Worm (Caenorhabditis elegans) whole organism, L4 larva: ENCODE data around the gene C01B10.7.

Experiments
- T26A8.4 ChIP-seq: fragments of 200-800 bp; sonication (Bioruptor generic); IDR thresholded peaks from 2 replicates; pipeline ENCODE4 v1.3.6; 2022; ENCODE audit warnings: missing genetic modification characterization, missing compliant biosample characterization
- ZK546.5 ChIP-seq, 2 experiments: sonication (generic microtip); optimal IDR thresholded peaks; 2 replicates each; lab custom pipeline; 2017; ENCODE audit warnings: missing biosample characterization in 2 of 2, missing genetic modification characterization in 2 of 2
- aly-2 ChIP-seq: sonication (generic microtip); optimal IDR thresholded peaks from 2 replicates; lab custom pipeline; 2018; ENCODE audit warnings: missing biosample characterization, missing genetic modification characterization
- ceh-44 ChIP-seq: fragments of 200-800 bp; sonication (Bioruptor generic); IDR thresholded peaks from 2 replicates; pipeline ENCODE4 v1.3.6; 2022; ENCODE audit warnings: missing genetic modification reagents, missing genetic modification characterization, missing compliant biosample characterization
- daf-12 ChIP-seq: fragments of 150-350 bp; optimal IDR thresholded peaks from 2 replicates; lab custom pipeline; 2014; ENCODE audit warnings: missing biosample characterization, missing genetic modification reagents, missing genetic modification characterization
- fkh-10 ChIP-seq: fragments of 150-350 bp; optimal IDR thresholded peaks from 2 replicates; lab custom pipeline; 2014; ENCODE audit warnings: missing biosample characterization, missing genetic modification reagents, missing genetic modification characterization
- mdl-1 ChIP-seq, 2 experiments: fragments of 150-350 bp in 1 of 2; sonication (generic microtip) in 1 of 2; optimal IDR thresholded peaks; 2 replicates each; lab custom pipeline; 2014 to 2017; ENCODE audit warnings: missing biosample characterization in 2 of 2, missing genetic modification characterization in 2 of 2
- nhr-28 ChIP-seq: fragments of 150-350 bp; optimal IDR thresholded peaks from 2 replicates; lab custom pipeline; 2014; ENCODE audit warnings: missing biosample characterization, missing genetic modification characterization
- nhr-48 ChIP-seq: sonication (generic microtip); optimal IDR thresholded peaks from 2 replicates; lab custom pipeline; 2016; ENCODE audit warnings: mild to moderate bottlenecking, missing genetic modification characterization, missing compliant biosample characterization
- pqm-1 ChIP-seq: sonication (generic microtip); optimal IDR thresholded peaks from 2 replicates; lab custom pipeline; 2017; ENCODE audit warnings: missing biosample characterization, missing genetic modification characterization
- snpc-4 ChIP-seq: fragments of 150-350 bp; optimal IDR thresholded peaks from 2 replicates; lab custom pipeline; 2014; ENCODE audit warnings: missing biosample characterization, missing genetic modification characterization
- vab-7 ChIP-seq: fragments of 200-800 bp; sonication (Bioruptor generic); IDR thresholded peaks from 2 replicates; pipeline ENCODE4 v1.3.6; 2022; ENCODE audit warnings: missing genetic modification reagents, missing genetic modification characterization, missing compliant biosample characterization

DNA sequence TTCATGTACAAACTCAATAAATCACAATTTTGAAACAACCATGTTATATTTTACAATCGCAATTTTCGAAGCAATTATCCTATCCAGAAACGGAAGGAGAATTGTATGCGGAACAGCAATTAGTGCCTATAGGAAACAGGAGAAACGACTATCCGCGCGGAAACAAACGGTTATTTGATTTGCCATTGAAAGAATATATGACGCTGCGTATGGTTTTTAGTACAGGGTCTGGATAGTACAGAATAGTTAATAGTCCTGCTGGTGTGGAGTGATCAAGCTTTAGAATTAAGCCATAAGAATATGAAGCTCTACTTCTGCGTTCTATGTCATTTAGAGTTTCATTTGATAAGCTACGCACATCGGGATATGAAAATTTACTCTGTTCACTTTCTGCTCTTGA is 8.5 kb downstream of the C01B10.7 start:
- TF ChIP-seq fkh-10 (GFP tag; lab: Kevin White, UChicago) (no peak), vab-7 (GFP tag; lab: Robert Waterston, UW) (no peak), ceh-44 (no peak), pqm-1 (no peak), mdl-1 (tag; optimal IDR thresholded peaks at IDR 0.05; lab: Kevin White, UChicago) (no peak), snpc-4 (no peak), nhr-48 (no peak), daf-12 (tag; lab: Kevin White, UChicago) (no peak), nhr-28 (tag; lab: Kevin White, UChicago) (no peak), aly-2 (tag; lab: Kevin White, UChicago) (no peak), T26A8.4 (GFP tag; lab: Robert Waterston, UW) (no peak), ZK546.5 (tag; optimal IDR thresholded peaks at IDR 0.05; lab: Kevin White, UChicago) (no peak)
